Fruit fly (Drosophila melanogaster) whole organism, prepupa: ENCODE measurements around the gene Son.
A peak's percentile ranks its signal among the peaks of the same experiment; 100 is the strongest.

Source experiments
- CG16779 ChIP-seq: fragments of 200-800 bp; sonication (Bioruptor generic); optimal IDR thresholded peaks from 3 replicates; lab custom pipeline; 2017; ENCODE audit warnings: missing biosample characterization, mild to moderate bottlenecking, missing genetic modification characterization
- CG6854 ChIP-seq: fragments of 200-800 bp; sonication (Bioruptor generic); optimal IDR thresholded peaks from 2 replicates; lab custom pipeline; 2017; ENCODE audit warnings: missing biosample characterization, mild to moderate bottlenecking, missing genetic modification characterization
- Gug ChIP-seq: fragments of 200-800 bp; sonication (Bioruptor generic); IDR thresholded peaks from 2 replicates; pipeline ENCODE4 v1.3.6; 2022; ENCODE audit warnings: missing biosample characterization, missing genetic modification characterization
- Smox ChIP-seq: fragments of 200-800 bp; sonication (Bioruptor generic); optimal IDR thresholded peaks from 3 replicates; lab custom pipeline; 2016; ENCODE audit warnings: missing biosample characterization, missing genetic modification characterization
- Sox102F ChIP-seq: fragments of 200-800 bp; sonication (Bioruptor generic); optimal IDR thresholded peaks from 2 replicates; lab custom pipeline; 2016; ENCODE audit warnings: missing biosample characterization, mild to moderate bottlenecking, missing genetic modification characterization
- net ChIP-seq: fragments of 200-800 bp; sonication (Bioruptor generic); optimal IDR thresholded peaks from 3 replicates; lab custom pipeline; 2016; ENCODE audit warnings: missing biosample characterization, missing genetic modification characterization
- pdm3 ChIP-seq: fragments of 200-800 bp; sonication (Bioruptor generic); optimal IDR thresholded peaks from 3 replicates; lab custom pipeline; 2016; ENCODE audit warnings: missing biosample characterization, missing genetic modification characterization

DNA sequence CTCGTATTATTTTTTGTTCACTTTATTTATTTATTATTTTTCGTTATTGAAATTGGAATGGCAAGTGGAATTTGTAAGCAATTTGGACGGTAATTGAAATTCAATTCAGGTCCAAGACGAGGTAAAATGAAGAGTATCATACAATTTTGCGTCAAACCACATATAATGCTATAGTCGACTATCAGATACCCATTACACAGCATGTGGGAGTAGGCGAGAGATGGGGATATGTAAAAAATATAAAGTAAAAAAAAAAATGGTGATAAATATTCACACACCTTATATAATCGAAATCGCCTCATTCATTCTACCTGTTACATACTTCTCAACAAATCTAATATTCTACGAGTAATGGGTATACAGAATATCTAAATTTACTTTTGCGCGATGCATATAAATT is 34.4 kb downstream of the Son start:
- TF ChIP-seq net (GFP tag; lab: Kevin White, UChicago) = no peak
- TF ChIP-seq CG16779 (tag; lab: Kevin White, UChicago) = no peak
- TF ChIP-seq CG6854 (GFP tag; lab: Kevin White, UChicago) = no peak
- no peak for TF ChIP-seq Gug (GFP tag; lab: Robert Waterston, UW)
- peak; percentile 13 for TF ChIP-seq Smox (GFP tag; lab: Kevin White, UChicago)
- peak; percentile 3 for TF ChIP-seq Sox102F (GFP tag; lab: Kevin White, UChicago)
- TF ChIP-seq pdm3 (GFP tag; lab: Kevin White, UChicago) = no peak
